Fruit fly (Drosophila melanogaster) whole organism, embryonic: ENCODE measurements around the gene Cpr31A.

Experiments
- CG14965 ChIP-seq: fragments of 200-800 bp; sonication (Bioruptor generic); optimal IDR thresholded peaks from 2 replicates; lab custom pipeline; 2016; ENCODE audit warnings: missing biosample characterization, missing genetic modification characterization, borderline replicate concordance
- CG7372 ChIP-seq: fragments of 200-800 bp; sonication (Bioruptor generic); IDR thresholded peaks from 2 replicates; pipeline ENCODE4 v1.3.6; 2022; ENCODE audit warnings: missing biosample characterization, missing genetic modification characterization
- CG8281 ChIP-seq: fragments of 200-800 bp; sonication (Bioruptor generic); optimal IDR thresholded peaks from 2 replicates; lab custom pipeline; 2018; ENCODE audit warnings: missing biosample characterization, mild to moderate bottlenecking, missing genetic modification characterization, moderate library complexity
- Deaf1 ChIP-seq: fragments of 200-800 bp; optimal IDR thresholded peaks from 3 replicates; lab custom pipeline; 2019; ENCODE audit warnings: missing biosample characterization, mild to moderate bottlenecking, missing genetic modification characterization, moderate library complexity
- az2 ChIP-seq: fragments of 200-800 bp; sonication (Bioruptor generic); optimal IDR thresholded peaks from 3 replicates; lab custom pipeline; 2016; ENCODE audit warnings: missing biosample characterization, missing genetic modification characterization
- so ChIP-seq: fragments of 200-800 bp; sonication (Bioruptor generic); IDR thresholded peaks from 3 replicates; pipeline ENCODE4 v1.3.6; 2022; ENCODE audit warnings: missing biosample characterization, missing genetic modification characterization

DNA sequence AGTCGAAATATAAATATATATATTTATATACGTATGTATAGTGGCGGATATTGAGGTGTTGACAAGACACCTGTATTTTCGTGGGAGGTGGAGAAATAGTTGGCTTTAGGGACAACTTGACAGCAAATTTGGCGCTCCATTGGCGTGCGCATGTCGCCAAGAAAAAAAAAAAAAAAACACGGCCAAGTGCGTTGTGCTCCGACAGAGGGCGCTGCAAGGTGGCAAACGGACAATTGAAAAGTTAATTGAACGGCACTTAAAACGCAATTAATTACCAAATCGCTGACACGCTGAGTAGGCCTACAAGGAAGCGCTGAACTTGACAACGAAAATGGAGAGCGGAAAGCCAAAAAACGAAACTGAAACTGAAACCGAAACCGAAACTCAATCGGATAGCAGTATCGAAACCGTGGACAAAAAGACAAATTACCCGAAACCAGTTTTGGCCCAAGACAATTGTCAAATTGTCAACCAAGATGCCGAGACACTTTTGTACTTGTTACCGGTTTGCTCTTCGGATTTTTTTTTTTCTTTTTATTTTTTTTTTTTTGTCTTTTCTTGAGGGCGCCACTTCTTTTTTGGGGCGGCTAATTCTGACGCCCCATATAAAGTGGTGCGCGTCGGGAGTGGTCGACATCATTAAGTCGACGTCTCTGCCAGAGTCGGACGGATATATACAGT, at the start of gene Cpr31A:
- TF ChIP-seq so (GFP tag; lab: Robert Waterston, UW) (no peak), Deaf1 (tag; lab: Kevin White, UChicago) (no peak), CG14965 (no peak), CG7372 (no peak), CG8281 (tag; lab: Kevin White, UChicago) (no peak), az2 (no peak)
